Worm (Caenorhabditis elegans) whole organism, L2 larva: Measurements from ENCODE around the gene C01G5.3.

Source experiments
- ceh-16 ChIP-seq: fragments of 150-350 bp; optimal IDR thresholded peaks from 2 replicates; lab custom pipeline; 2014; ENCODE audit warnings: missing biosample characterization, missing genetic modification characterization
- nhr-23 ChIP-seq: fragments of 150-350 bp; optimal IDR thresholded peaks from 2 replicates; lab custom pipeline; 2014; ENCODE audit warnings: missing biosample characterization, missing genetic modification reagents, missing genetic modification characterization

DNA sequence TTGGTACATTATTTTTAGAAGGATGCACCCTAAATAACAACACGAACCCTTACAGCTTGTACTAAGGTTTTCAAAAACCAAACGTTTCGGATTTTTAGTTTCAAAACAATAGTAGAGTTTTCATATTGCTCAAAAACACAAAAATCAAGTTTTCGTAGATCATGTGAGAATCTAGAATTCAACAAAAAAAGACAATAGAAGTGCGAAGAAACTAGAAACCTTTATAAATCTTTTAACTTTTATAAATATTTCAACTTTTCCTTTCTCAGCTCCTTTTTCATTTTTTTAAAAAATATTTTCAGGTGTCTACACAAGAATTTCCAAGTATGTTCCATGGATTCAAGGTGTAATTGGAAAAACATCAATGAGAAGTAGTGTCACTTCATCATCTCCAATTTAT, 24.4 kb downstream of the C01G5.3 start, which contains the start of gene best-9:
- TF ChIP-seq nhr-23 (tag; lab: Kevin White, UChicago) (no peak), ceh-16 (tag; lab: Kevin White, UChicago) (no peak)
